Fruit fly (Drosophila melanogaster) whole organism, embryonic: ENCODE results near the gene CG33784.

Experiments
- Atf3 ChIP-seq: fragments of 200-800 bp; sonication (Bioruptor generic); optimal IDR thresholded peaks from 3 replicates; lab custom pipeline; 2016; ENCODE audit warnings: missing biosample characterization, missing genetic modification characterization
- Bgb ChIP-seq: fragments of 200-800 bp; sonication (Bioruptor generic); IDR thresholded peaks from 2 replicates; pipeline ENCODE4 v1.3.6; 2022; ENCODE audit warnings: missing biosample characterization, missing genetic modification characterization; ENCODE audit not compliant: partially characterized antibody
- C15 ChIP-seq: fragments of 200-800 bp; sonication (Bioruptor generic); IDR thresholded peaks from 3 replicates; pipeline ENCODE4 v1.3.6; 2022; ENCODE audit warnings: missing biosample characterization, missing genetic modification characterization
- CG10543 ChIP-seq: fragments of 200-800 bp; sonication (Bioruptor generic); optimal IDR thresholded peaks from 3 replicates; lab custom pipeline; 2017; ENCODE audit warnings: missing biosample characterization, mild to moderate bottlenecking, missing genetic modification characterization, moderate library complexity
- CG11093 ChIP-seq: fragments of 200-800 bp; sonication (Bioruptor generic); IDR thresholded peaks from 3 replicates; pipeline ENCODE4 v1.3.6; 2022; ENCODE audit warnings: missing biosample characterization, missing genetic modification characterization
- CG11247 ChIP-seq: fragments of 200-800 bp; sonication (Bioruptor generic); IDR thresholded peaks from 2 replicates; pipeline ENCODE4 v1.3.6; 2022; ENCODE audit warnings: missing biosample characterization, missing genetic modification characterization
- CG11695 ChIP-seq: fragments of 200-800 bp; sonication (Bioruptor generic); IDR thresholded peaks from 3 replicates; pipeline ENCODE4 v1.3.6; 2022; ENCODE audit warnings: missing biosample characterization, missing genetic modification characterization
- CG12236 ChIP-seq: fragments of 200-800 bp; sonication (Bioruptor generic); optimal IDR thresholded peaks from 2 replicates; lab custom pipeline; 2016; ENCODE audit warnings: missing biosample characterization, missing genetic modification characterization
- CG13624 ChIP-seq: fragments of 200-800 bp; sonication (Bioruptor generic); optimal IDR thresholded peaks from 2 replicates; lab custom pipeline; 2016; ENCODE audit warnings: missing biosample characterization, missing genetic modification characterization
- CG14441 ChIP-seq: fragments of 200-800 bp; sonication (Bioruptor generic); IDR thresholded peaks from 2 replicates; pipeline ENCODE4 v1.3.6; 2022; ENCODE audit warnings: missing biosample characterization, missing genetic modification characterization
- CG15269 ChIP-seq: fragments of 200-800 bp; sonication (Bioruptor generic); optimal IDR thresholded peaks from 2 replicates; lab custom pipeline; 2018; ENCODE audit warnings: missing biosample characterization, mild to moderate bottlenecking, missing genetic modification characterization, moderate library complexity
- CG1529 ChIP-seq: fragments of 200-800 bp; sonication (Bioruptor generic); optimal IDR thresholded peaks from 3 replicates; lab custom pipeline; 2018; ENCODE audit warnings: missing biosample characterization, missing genetic modification characterization
- CG15514 ChIP-seq: fragments of 200-800 bp; sonication (Bioruptor generic); optimal IDR thresholded peaks from 3 replicates; lab custom pipeline; 2017; ENCODE audit warnings: missing biosample characterization, missing genetic modification characterization, mild to moderate bottlenecking, moderate library complexity, missing genetic modification reagents
- CG1792 ChIP-seq: fragments of 200-800 bp; sonication (Bioruptor generic); optimal IDR thresholded peaks from 2 replicates; lab custom pipeline; 2016; ENCODE audit warnings: missing biosample characterization, missing genetic modification characterization
- CG18764 ChIP-seq: fragments of 200-800 bp; sonication (Bioruptor generic); optimal IDR thresholded peaks from 3 replicates; lab custom pipeline; 2016; ENCODE audit warnings: missing biosample characterization, missing genetic modification characterization
- CG2202 ChIP-seq: fragments of 200-800 bp; sonication (Bioruptor generic); optimal IDR thresholded peaks from 2 replicates; lab custom pipeline; 2018; ENCODE audit warnings: missing biosample characterization, mild to moderate bottlenecking, missing genetic modification characterization
- CG2875 ChIP-seq: fragments of 200-800 bp; sonication (Bioruptor generic); optimal IDR thresholded peaks from 2 replicates; lab custom pipeline; 2017; ENCODE audit warnings: missing biosample characterization, mild to moderate bottlenecking, missing genetic modification characterization, missing genetic modification reagents
- CG3065 ChIP-seq: fragments of 200-800 bp; sonication (Bioruptor generic); optimal IDR thresholded peaks from 2 replicates; lab custom pipeline; 2016; ENCODE audit warnings: missing biosample characterization, missing genetic modification characterization
- CG32772 ChIP-seq: fragments of 200-800 bp; sonication (Bioruptor generic); IDR thresholded peaks from 2 replicates; pipeline ENCODE4 v1.3.6; 2022; ENCODE audit warnings: missing biosample characterization, missing genetic modification characterization
- CG33557 ChIP-seq: fragments of 200-800 bp; sonication (Bioruptor generic); optimal IDR thresholded peaks from 2 replicates; lab custom pipeline; 2019; ENCODE audit warnings: missing biosample characterization, mild to moderate bottlenecking, missing genetic modification characterization, moderate library complexity
- CG34224 ChIP-seq: fragments of 200-800 bp; sonication (Bioruptor generic); IDR thresholded peaks from 3 replicates; pipeline ENCODE4 v1.3.6; 2022; ENCODE audit warnings: missing biosample characterization, missing genetic modification characterization; ENCODE audit not compliant: partially characterized antibody
- CG42726 ChIP-seq: fragments of 200-800 bp; sonication (Bioruptor generic); IDR thresholded peaks from 2 replicates; pipeline ENCODE4 v1.3.6; 2022; ENCODE audit warnings: missing biosample characterization, missing genetic modification characterization; ENCODE audit not compliant: partially characterized antibody
- CG43689 ChIP-seq: fragments of 200-800 bp; sonication (Bioruptor generic); IDR thresholded peaks from 2 replicates; pipeline ENCODE4 v1.3.6; 2022; ENCODE audit warnings: missing biosample characterization, missing genetic modification characterization
- CG4404 ChIP-seq: fragments of 200-800 bp; sonication (Bioruptor generic); IDR thresholded peaks from 2 replicates; pipeline ENCODE4 v1.3.6; 2022; ENCODE audit warnings: missing biosample characterization, missing genetic modification characterization
- CG4424 ChIP-seq: fragments of 200-800 bp; sonication (Bioruptor generic); optimal IDR thresholded peaks from 3 replicates; lab custom pipeline; 2016; ENCODE audit warnings: missing biosample characterization, missing genetic modification characterization
- CG5180 ChIP-seq: fragments of 200-800 bp; sonication (Bioruptor generic); optimal IDR thresholded peaks from 3 replicates; lab custom pipeline; 2017; ENCODE audit warnings: missing biosample characterization, missing genetic modification characterization, mild to moderate bottlenecking, moderate library complexity, missing genetic modification reagents
- CG6791 ChIP-seq: fragments of 200-800 bp; sonication (Bioruptor generic); IDR thresholded peaks from 3 replicates; pipeline ENCODE4 v1.3.6; 2022; ENCODE audit warnings: missing biosample characterization, missing genetic modification characterization; ENCODE audit not compliant: partially characterized antibody
- D19A ChIP-seq: fragments of 200-800 bp; optimal IDR thresholded peaks from 3 replicates; lab custom pipeline; 2019; ENCODE audit warnings: missing biosample characterization, mild to moderate bottlenecking, missing genetic modification characterization, moderate library complexity
- Drgx ChIP-seq: fragments of 200-800 bp; sonication (Bioruptor generic); IDR thresholded peaks from 2 replicates; pipeline ENCODE4 v1.3.6; 2022; ENCODE audit warnings: missing biosample characterization, missing genetic modification characterization
- H15 ChIP-seq: fragments of 200-800 bp; sonication (Bioruptor generic); IDR thresholded peaks from 3 replicates; pipeline ENCODE4 v1.3.6; 2022; ENCODE audit warnings: missing biosample characterization, missing genetic modification characterization
- Kr ChIP-seq: fragments of 200-800 bp; sonication (Bioruptor generic); optimal IDR thresholded peaks from 2 replicates; lab custom pipeline; 2017; ENCODE audit warnings: missing biosample characterization, mild to moderate bottlenecking, missing genetic modification characterization
- MESR4 ChIP-seq: fragments of 200-800 bp; sonication (Bioruptor generic); optimal IDR thresholded peaks from 2 replicates; lab custom pipeline; 2018; ENCODE audit warnings: missing biosample characterization, mild to moderate bottlenecking, missing genetic modification characterization, moderate library complexity
- Max ChIP-seq: fragments of 200-800 bp; sonication (Bioruptor generic); optimal IDR thresholded peaks from 2 replicates; lab custom pipeline; 2016; ENCODE audit warnings: missing biosample characterization, mild to moderate bottlenecking, missing genetic modification characterization
- Nf-YC ChIP-seq: fragments of 200-800 bp; optimal IDR thresholded peaks from 3 replicates; lab custom pipeline; 2019; ENCODE audit warnings: missing biosample characterization, mild to moderate bottlenecking, missing genetic modification characterization, moderate library complexity
- Optix ChIP-seq: fragments of 200-800 bp; sonication (Bioruptor generic); IDR thresholded peaks from 3 replicates; pipeline ENCODE4 v1.3.6; 2022; ENCODE audit warnings: missing biosample characterization, missing genetic modification characterization
- Spps ChIP-seq: fragments of 200-800 bp; sonication (Bioruptor generic); optimal IDR thresholded peaks from 2 replicates; lab custom pipeline; 2018; ENCODE audit warnings: missing biosample characterization, mild to moderate bottlenecking, missing genetic modification characterization
- TFAM ChIP-seq: fragments of 200-800 bp; sonication (Bioruptor generic); optimal IDR thresholded peaks from 2 replicates; lab custom pipeline; 2017; ENCODE audit warnings: missing biosample characterization, missing genetic modification characterization, inconsistent platforms
- crol ChIP-seq: fragments of 200-800 bp; sonication (Bioruptor generic); IDR thresholded peaks from 2 replicates; pipeline ENCODE4 v1.3.6; 2022; ENCODE audit warnings: missing biosample characterization, missing genetic modification characterization
- dmrt11E ChIP-seq: fragments of 200-800 bp; sonication (Bioruptor generic); optimal IDR thresholded peaks from 3 replicates; lab custom pipeline; 2018; ENCODE audit warnings: missing biosample characterization, mild to moderate bottlenecking, missing genetic modification characterization, moderate library complexity
- lbe ChIP-seq: fragments of 200-800 bp; sonication (Bioruptor generic); optimal IDR thresholded peaks from 2 replicates; lab custom pipeline; 2016; ENCODE audit warnings: missing biosample characterization, mild to moderate bottlenecking, missing genetic modification characterization
- luna ChIP-seq: fragments of 200-800 bp; sonication (Bioruptor generic); optimal IDR thresholded peaks from 2 replicates; lab custom pipeline; 2016; ENCODE audit warnings: missing biosample characterization, missing genetic modification characterization
- nau ChIP-seq: fragments of 200-800 bp; sonication (Bioruptor generic); optimal IDR thresholded peaks from 3 replicates; lab custom pipeline; 2017; ENCODE audit warnings: missing biosample characterization, mild to moderate bottlenecking, missing genetic modification characterization, missing genetic modification reagents
- pan ChIP-seq, 4 experiments: fragments of >200 bp in 3 of 4; fragments of 200-800 bp in 1 of 4; sonication (Bioruptor generic) in 1 of 4; optimal IDR thresholded peaks in 3 of 4; IDR thresholded peaks in 1 of 4; 2 replicates each; pipeline versions ENCODE4 v1.3.6 to Lab custom; 2017 to 2022; ENCODE audit warnings: missing biosample characterization in 2 of 4, missing genetic modification characterization in 2 of 4, mixed read lengths in 1 of 4
- pita ChIP-seq: fragments of 200-800 bp; sonication (Bioruptor generic); optimal IDR thresholded peaks from 2 replicates; lab custom pipeline; 2017; ENCODE audit warnings: missing biosample characterization, mild to moderate bottlenecking, missing genetic modification characterization
- ranshi ChIP-seq: fragments of 200-800 bp; sonication (Bioruptor generic); IDR thresholded peaks from 2 replicates; pipeline ENCODE4 v1.3.6; 2022; ENCODE audit warnings: missing biosample characterization, missing genetic modification characterization
- slou ChIP-seq: fragments of 200-800 bp; sonication (Bioruptor generic); optimal IDR thresholded peaks from 3 replicates; lab custom pipeline; 2016; ENCODE audit warnings: missing biosample characterization, missing genetic modification characterization
- sug ChIP-seq: fragments of 200-800 bp; optimal IDR thresholded peaks from 2 replicates; lab custom pipeline; 2019; ENCODE audit warnings: missing biosample characterization, mild to moderate bottlenecking, missing genetic modification characterization, moderate library complexity
- trem ChIP-seq: fragments of 200-800 bp; optimal IDR thresholded peaks from 3 replicates; lab custom pipeline; 2019; ENCODE audit warnings: missing biosample characterization, mild to moderate bottlenecking, missing genetic modification characterization, moderate library complexity

The CG33784 gene

dm6 chr3R:10097531-10098295 is 30.0 kb downstream of the CG33784 start (continued):
- no peak for TF ChIP-seq Max (GFP tag; lab: Kevin White, UChicago)
- TF ChIP-seq sug (tag; lab: Kevin White, UChicago) = peak; percentile 90
- TF ChIP-seq Optix (GFP tag; lab: Robert Waterston, UW) = no peak; the same call in 2 of the 3 replicates
- TF ChIP-seq pan (optimal IDR thresholded peaks at IDR 0.05; lab: Kevin White, UChicago) = no peak
- TF ChIP-seq pan (GFP tag; optimal IDR thresholded peaks at IDR 0.05 in 1 of 2, IDR thresholded peaks at IDR 0.05 in 1 of 2) = peak in 1 of 2 experiments; percentile 48
- TF ChIP-seq nau (GFP tag; lab: Kevin White, UChicago) = peak; percentile 57
- no peak for TF ChIP-seq slou (GFP tag; lab: Kevin White, UChicago)
- TF ChIP-seq D19A (tag; lab: Kevin White, UChicago) = peak; percentile 93
- TF ChIP-seq CG10543 (GFP tag; lab: Kevin White, UChicago) = peak; percentile 97
- TF ChIP-seq Bgb (GFP tag; lab: Robert Waterston, UW) = no peak
- TF ChIP-seq CG4424 (GFP tag; lab: Kevin White, UChicago) = peak; percentile 11
- TF ChIP-seq CG2202 (tag; lab: Kevin White, UChicago) = no peak
- no peak for TF ChIP-seq CG6791 (GFP tag; lab: Robert Waterston, UW)
- no peak for TF ChIP-seq CG42726 (GFP tag; lab: Robert Waterston, UW)
- TF ChIP-seq CG15269 (tag; lab: Kevin White, UChicago) = peak; percentile 82
- peak; percentile 35; the same call in 1 of the 3 replicates for TF ChIP-seq CG34224 (GFP tag; lab: Robert Waterston, UW)
- no peak for TF ChIP-seq Kr
- TF ChIP-seq CG5180 (GFP tag; lab: Kevin White, UChicago) = peak; percentile 27
- TF ChIP-seq ranshi (GFP tag; lab: Robert Waterston, UW) = peak; percentile 60; the same call in 1 of the 2 replicates
- TF ChIP-seq H15 (GFP tag; lab: Robert Waterston, UW) = 0 out of 3 replicates have a peak, but pooled peaks have one; percentile 40
- TF ChIP-seq dmrt11E (tag; lab: Kevin White, UChicago) = no peak
- TF ChIP-seq CG2875 (GFP tag; lab: Kevin White, UChicago) = peak; percentile 5
- 0 out of 2 replicates have a peak, but pooled peaks have one; percentile 45 for TF ChIP-seq CG11247 (GFP tag; lab: Robert Waterston, UW)
- TF ChIP-seq TFAM (GFP tag; lab: Kevin White, UChicago) = no peak
- no peak for TF ChIP-seq Spps (tag; lab: Kevin White, UChicago)
- no peak for TF ChIP-seq CG3065
- TF ChIP-seq Atf3 (GFP tag; lab: Kevin White, UChicago) = peak; percentile 27
- TF ChIP-seq CG12236 (GFP tag; lab: Kevin White, UChicago) = peak; percentile 45
- TF ChIP-seq trem (tag; lab: Kevin White, UChicago) = no peak
- no peak for TF ChIP-seq MESR4 (GFP tag; lab: Kevin White, UChicago)
- peak; percentile 63 for TF ChIP-seq CG15514 (GFP tag; lab: Kevin White, UChicago)
- no peak for TF ChIP-seq lbe (GFP tag; lab: Kevin White, UChicago)
- TF ChIP-seq CG11695 (GFP tag; lab: Robert Waterston, UW) = 0 out of 3 replicates have a peak, but pooled peaks have one; percentile 29
- TF ChIP-seq CG18764 (GFP tag; lab: Kevin White, UChicago) = peak; percentile 37
- peak; percentile 33 for TF ChIP-seq CG1792 (GFP tag; lab: Kevin White, UChicago)
- TF ChIP-seq luna (GFP tag; lab: Kevin White, UChicago) = peak; percentile 55
- TF ChIP-seq CG1529 (GFP tag; lab: Kevin White, UChicago) = peak; percentile 37
- peak; percentile 64 for TF ChIP-seq CG14441 (GFP tag; lab: Robert Waterston, UW)
- TF ChIP-seq CG13624 (GFP tag; lab: Kevin White, UChicago) = peak; percentile 67
- TF ChIP-seq Nf-YC (tag; lab: Kevin White, UChicago) = peak; percentile 44
- no peak for TF ChIP-seq crol (GFP tag; lab: Robert Waterston, UW)
- TF ChIP-seq CG43689 (GFP tag; lab: Robert Waterston, UW) = no peak
- 0 out of 2 replicates have a peak, but pooled peaks have one; percentile 6 for TF ChIP-seq Drgx (GFP tag; lab: Robert Waterston, UW)
- peak; percentile 22; the same call in 1 of the 2 replicates for TF ChIP-seq CG32772
- no peak for TF ChIP-seq CG33557 (GFP tag; lab: Kevin White, UChicago)
- TF ChIP-seq CG4404 (GFP tag; lab: Robert Waterston, UW) = no peak
- no peak for TF ChIP-seq CG11093 (GFP tag; lab: Robert Waterston, UW)
- TF ChIP-seq C15 = no peak
- TF ChIP-seq pita (GFP tag; lab: Kevin White, UChicago) = no peak
